Worm (Caenorhabditis elegans): Measurements from ENCODE around the gene Y67D8B.1.

ce11 chrIV:3191466-3191865 is 19.1 kb upstream of the Y67D8B.1 start, which contains the start of gene Y67D8B.2:
- TF ChIP-seq snpc-4 (GFP tag; optimal IDR thresholded peaks at IDR 0.05) = no peak
- TF ChIP-seq snpc-4 (tag; optimal IDR thresholded peaks at IDR 0.05) = no peak
- no peak for TF ChIP-seq repo-1 (tag; optimal IDR thresholded peaks at IDR 0.05)
- no peak for TF ChIP-seq hmg-20 (GFP tag; IDR thresholded peaks at IDR 0.05)
- TF ChIP-seq dpl-1 (GFP tag; optimal IDR thresholded peaks at IDR 0.05) = no peak
- TF ChIP-seq unc-62 (GFP tag; optimal IDR thresholded peaks at IDR 0.05) = no peak
- no peak for TF ChIP-seq pha-4 (tag; optimal IDR thresholded peaks at IDR 0.05)
- no peak for TF ChIP-seq B0019.2 (GFP tag; conservative IDR thresholded peaks at IDR 0.05)
- no peak for TF ChIP-seq aptf-2 (GFP tag; conservative IDR thresholded peaks at IDR 0.05)

Data from whole organism, young adult.